Fruit fly (Drosophila melanogaster) whole organism, embryonic: ENCODE data around the gene TotA.

ENCODE experiments used
- Antp ChIP-seq: fragments of 200-800 bp; sonication (Bioruptor generic); optimal IDR thresholded peaks from 3 replicates; lab custom pipeline; 2016; ENCODE audit warnings: missing biosample characterization, missing genetic modification characterization
- CG11247 ChIP-seq: fragments of 200-800 bp; sonication (Bioruptor generic); IDR thresholded peaks from 2 replicates; pipeline ENCODE4 v1.3.6; 2022; ENCODE audit warnings: missing biosample characterization, missing genetic modification characterization
- CG11695 ChIP-seq: fragments of 200-800 bp; sonication (Bioruptor generic); IDR thresholded peaks from 3 replicates; pipeline ENCODE4 v1.3.6; 2022; ENCODE audit warnings: missing biosample characterization, missing genetic modification characterization
- CG13123 ChIP-seq: fragments of 200-800 bp; sonication (Bioruptor generic); optimal IDR thresholded peaks from 2 replicates; lab custom pipeline; 2016; ENCODE audit warnings: missing biosample characterization, missing genetic modification characterization
- CG13296 ChIP-seq: fragments of 200-800 bp; sonication (Bioruptor generic); optimal IDR thresholded peaks from 3 replicates; lab custom pipeline; 2018; ENCODE audit warnings: missing biosample characterization, mild to moderate bottlenecking, missing genetic modification characterization
- CG14710 ChIP-seq: fragments of 200-800 bp; sonication (Bioruptor generic); optimal IDR thresholded peaks from 3 replicates; lab custom pipeline; 2019; ENCODE audit warnings: missing biosample characterization, mild to moderate bottlenecking, missing genetic modification characterization, moderate library complexity
- CG15073 ChIP-seq: fragments of 200-800 bp; sonication (Bioruptor generic); optimal IDR thresholded peaks from 2 replicates; lab custom pipeline; 2016; ENCODE audit warnings: missing biosample characterization, missing genetic modification characterization
- CG1529 ChIP-seq: fragments of 200-800 bp; sonication (Bioruptor generic); optimal IDR thresholded peaks from 3 replicates; lab custom pipeline; 2018; ENCODE audit warnings: missing biosample characterization, missing genetic modification characterization
- CG1602 ChIP-seq: fragments of 200-800 bp; sonication (Bioruptor generic); optimal IDR thresholded peaks from 3 replicates; lab custom pipeline; 2016; ENCODE audit warnings: missing biosample characterization, missing genetic modification characterization
- CG16813 ChIP-seq: fragments of 200-800 bp; sonication (Bioruptor generic); IDR thresholded peaks from 3 replicates; pipeline ENCODE4 v1.3.6; 2022; ENCODE audit warnings: missing biosample characterization, missing genetic modification characterization; ENCODE audit not compliant: partially characterized antibody
- CG16863 ChIP-seq: fragments of 200-800 bp; sonication (Bioruptor generic); optimal IDR thresholded peaks from 3 replicates; lab custom pipeline; 2016; ENCODE audit warnings: missing biosample characterization, missing genetic modification characterization
- CG17802 ChIP-seq: fragments of 200-800 bp; sonication (Bioruptor generic); optimal IDR thresholded peaks from 2 replicates; lab custom pipeline; 2018; ENCODE audit warnings: missing biosample characterization, mild to moderate bottlenecking, missing genetic modification characterization, moderate library complexity
- CG2202 ChIP-seq: fragments of 200-800 bp; sonication (Bioruptor generic); optimal IDR thresholded peaks from 2 replicates; lab custom pipeline; 2018; ENCODE audit warnings: missing biosample characterization, mild to moderate bottlenecking, missing genetic modification characterization
- CG2889 ChIP-seq: fragments of 200-800 bp; sonication (Bioruptor generic); IDR thresholded peaks from 3 replicates; pipeline ENCODE4 v1.3.6; 2022; ENCODE audit warnings: missing biosample characterization, missing genetic modification characterization
- CG31441 ChIP-seq: fragments of 200-800 bp; sonication (Bioruptor generic); IDR thresholded peaks from 2 replicates; pipeline ENCODE4 v1.3.6; 2022; ENCODE audit warnings: missing biosample characterization, missing genetic modification characterization
- CG32772 ChIP-seq: fragments of 200-800 bp; sonication (Bioruptor generic); IDR thresholded peaks from 2 replicates; pipeline ENCODE4 v1.3.6; 2022; ENCODE audit warnings: missing biosample characterization, missing genetic modification characterization
- CG4617 ChIP-seq: fragments of 200-800 bp; sonication (Bioruptor generic); optimal IDR thresholded peaks from 3 replicates; lab custom pipeline; 2016; ENCODE audit warnings: missing biosample characterization, missing genetic modification characterization, borderline replicate concordance
- CG5245 ChIP-seq: fragments of 200-800 bp; sonication (Bioruptor generic); optimal IDR thresholded peaks from 3 replicates; lab custom pipeline; 2016; ENCODE audit warnings: missing biosample characterization, missing genetic modification characterization
- CG6272 ChIP-seq: fragments of 200-800 bp; sonication (Bioruptor generic); IDR thresholded peaks from 2 replicates; pipeline ENCODE4 v1.3.6; 2022; ENCODE audit warnings: missing biosample characterization, missing genetic modification characterization
- CG6813 ChIP-seq: fragments of 200-800 bp; sonication (Bioruptor generic); optimal IDR thresholded peaks from 2 replicates; lab custom pipeline; 2017; ENCODE audit warnings: missing biosample characterization, missing genetic modification characterization, mild to moderate bottlenecking, moderate library complexity, missing genetic modification reagents
- CG7963 ChIP-seq: fragments of 200-800 bp; sonication (Bioruptor generic); IDR thresholded peaks from 3 replicates; pipeline ENCODE4 v1.3.6; 2022; ENCODE audit warnings: missing biosample characterization, missing genetic modification characterization; ENCODE audit not compliant: partially characterized antibody
- CoRest ChIP-seq: fragments of 200-800 bp; sonication (Bioruptor generic); optimal IDR thresholded peaks from 3 replicates; lab custom pipeline; 2018; ENCODE audit warnings: missing biosample characterization, mild to moderate bottlenecking, missing genetic modification characterization, moderate library complexity
- Deaf1 ChIP-seq: fragments of 200-800 bp; optimal IDR thresholded peaks from 3 replicates; lab custom pipeline; 2019; ENCODE audit warnings: missing biosample characterization, mild to moderate bottlenecking, missing genetic modification characterization, moderate library complexity
- E2f2 ChIP-seq: fragments of 200-800 bp; sonication (Bioruptor generic); IDR thresholded peaks from 2 replicates; pipeline ENCODE4 v1.3.6; 2022; ENCODE audit warnings: missing biosample characterization, missing genetic modification characterization
- Eip74EF ChIP-seq, 2 experiments: fragments of 200-800 bp in 1 of 2; fragments of >200 bp in 1 of 2; sonication (Bioruptor generic) in 1 of 2; optimal IDR thresholded peaks; 2 replicates each; lab custom pipeline; 2017 to 2019; ENCODE audit warnings: missing biosample characterization in 2 of 2, missing genetic modification characterization in 2 of 2, mild to moderate bottlenecking in 1 of 2, moderate library complexity in 1 of 2
- GATAe ChIP-seq: fragments of 200-800 bp; sonication (Bioruptor generic); conservative IDR thresholded peaks from 2 replicates; pipeline ENCODE4 v1.3.6; 2022; ENCODE audit warnings: missing biosample characterization, missing genetic modification characterization
- HLH3B ChIP-seq: fragments of 200-800 bp; sonication (Bioruptor generic); IDR thresholded peaks from 2 replicates; pipeline ENCODE4 v1.3.6; 2022; ENCODE audit warnings: missing biosample characterization, missing genetic modification characterization
- HLH54F ChIP-seq: fragments of 200-800 bp; sonication (Bioruptor generic); optimal IDR thresholded peaks from 3 replicates; lab custom pipeline; 2016; ENCODE audit warnings: missing biosample characterization, missing genetic modification characterization
- Lhr ChIP-seq: fragments of 200-800 bp; sonication (Bioruptor generic); optimal IDR thresholded peaks from 3 replicates; lab custom pipeline; 2017; ENCODE audit warnings: mild to moderate bottlenecking, missing biosample characterization, missing genetic modification reagents, missing genetic modification characterization
- MBD-R2 ChIP-seq: fragments of 200-800 bp; sonication (Bioruptor generic); IDR thresholded peaks from 2 replicates; pipeline ENCODE4 v1.3.6; 2022; ENCODE audit warnings: missing biosample characterization, missing genetic modification characterization
- Max ChIP-seq: fragments of 200-800 bp; sonication (Bioruptor generic); optimal IDR thresholded peaks from 2 replicates; lab custom pipeline; 2016; ENCODE audit warnings: missing biosample characterization, mild to moderate bottlenecking, missing genetic modification characterization
- Oaz ChIP-seq: fragments of 200-800 bp; sonication (Bioruptor generic); IDR thresholded peaks from 2 replicates; pipeline ENCODE4 v1.3.6; 2022; ENCODE audit warnings: missing biosample characterization, missing genetic modification characterization
- Trl ChIP-seq, 3 experiments: fragments of >200 bp in 2 of 3; fragments of 200-800 bp in 1 of 3; sonication (Bioruptor generic) in 1 of 3; optimal IDR thresholded peaks; 2 replicates in 1 of 3; 3 replicates in 2 of 3; lab custom pipeline; 2016 to 2017; ENCODE audit warnings: missing biosample characterization in 1 of 3, missing genetic modification characterization in 1 of 3
- abd-A ChIP-seq: fragments of 200-800 bp; sonication (Bioruptor generic); optimal IDR thresholded peaks from 3 replicates; lab custom pipeline; 2019; ENCODE audit warnings: missing biosample characterization, mild to moderate bottlenecking, missing genetic modification characterization, moderate library complexity
- cwo ChIP-seq: fragments of 200-800 bp; sonication (Bioruptor generic); optimal IDR thresholded peaks from 3 replicates; lab custom pipeline; 2017; ENCODE audit warnings: missing biosample characterization, missing genetic modification characterization, mild to moderate bottlenecking, moderate library complexity, missing genetic modification reagents
- dmrt11E ChIP-seq: fragments of 200-800 bp; sonication (Bioruptor generic); optimal IDR thresholded peaks from 3 replicates; lab custom pipeline; 2018; ENCODE audit warnings: missing biosample characterization, mild to moderate bottlenecking, missing genetic modification characterization, moderate library complexity
- eve ChIP-seq, 2 experiments: fragments of >200 bp; optimal IDR thresholded peaks; 2 replicates each; lab custom pipeline; 2017; ENCODE audit warnings: missing biosample characterization in 2 of 2, missing genetic modification characterization in 2 of 2
- hth ChIP-seq: fragments of >200 bp; optimal IDR thresholded peaks from 2 replicates; lab custom pipeline; 2017; ENCODE audit warnings: inconsistent platforms
- kni ChIP-seq: fragments of 200-800 bp; sonication (Bioruptor generic); optimal IDR thresholded peaks from 3 replicates; lab custom pipeline; 2017; ENCODE audit warnings: mild to moderate bottlenecking, missing biosample characterization, missing genetic modification reagents, missing genetic modification characterization
- pan ChIP-seq, 4 experiments: fragments of >200 bp in 3 of 4; fragments of 200-800 bp in 1 of 4; sonication (Bioruptor generic) in 1 of 4; optimal IDR thresholded peaks in 3 of 4; IDR thresholded peaks in 1 of 4; 2 replicates each; pipeline versions ENCODE4 v1.3.6 to Lab custom; 2017 to 2022; ENCODE audit warnings: missing biosample characterization in 2 of 4, missing genetic modification characterization in 2 of 4, mixed read lengths in 1 of 4
- sc ChIP-seq, 3 experiments: fragments of >200 bp in 2 of 3; fragments of 200-800 bp in 1 of 3; sonication (Bioruptor generic) in 1 of 3; optimal IDR thresholded peaks; 2 replicates in 2 of 3; 3 replicates in 1 of 3; lab custom pipeline; 2017; ENCODE audit warnings: mild to moderate bottlenecking in 1 of 3, missing biosample characterization in 1 of 3, missing genetic modification characterization in 1 of 3, missing genetic modification reagents in 1 of 3
- sens ChIP-seq: fragments of 200-800 bp; sonication (Bioruptor generic); peaks from one replicate; lab custom pipeline; 2016; ENCODE audit warnings: missing biosample characterization, missing genetic modification characterization
- sisA ChIP-seq: fragments of 200-800 bp; sonication (Bioruptor generic); IDR thresholded peaks from 2 replicates; pipeline ENCODE4 v1.3.6; 2022; ENCODE audit warnings: missing biosample characterization, missing genetic modification characterization
- tio ChIP-seq: fragments of 200-800 bp; sonication (Bioruptor generic); optimal IDR thresholded peaks from 2 replicates; lab custom pipeline; 2017; ENCODE audit warnings: missing biosample characterization, missing genetic modification characterization, inconsistent platforms
- unc-4 ChIP-seq: fragments of 200-800 bp; sonication (Bioruptor generic); IDR thresholded peaks from 2 replicates; pipeline ENCODE4 v1.3.6; 2022; ENCODE audit warnings: missing biosample characterization, missing genetic modification characterization; ENCODE audit not compliant: partially characterized antibody
- wdn ChIP-seq: fragments of 200-800 bp; sonication (Bioruptor generic); IDR thresholded peaks from 2 replicates; pipeline ENCODE4 v1.3.6; 2022; ENCODE audit warnings: missing biosample characterization, missing genetic modification characterization
- zfh2 ChIP-seq: fragments of 200-800 bp; sonication (Bioruptor generic); optimal IDR thresholded peaks from 2 replicates; lab custom pipeline; 2016; ENCODE audit warnings: missing biosample characterization, missing genetic modification characterization

The TotA gene

dm6 chr3R:20832689-20833524 lies 37.9 kb upstream of the TotA start, which contains the start of gene Synd (continued):
- peak; percentile 41; the same call in 1 of the 2 replicates for TF ChIP-seq CG32772 (GFP tag; lab: Robert Waterston, UW)
- no peak for TF ChIP-seq CG7963 (GFP tag; lab: Robert Waterston, UW)
- peak; percentile 49; the same call in 1 of the 2 replicates for TF ChIP-seq unc-4
- TF ChIP-seq CG16863 (GFP tag; lab: Kevin White, UChicago), result no peak
- TF ChIP-seq Lhr (GFP tag; lab: Kevin White, UChicago), result peak; percentile 10
- TF ChIP-seq CG31441 (GFP tag; lab: Robert Waterston, UW), result no peak
- no peak for TF ChIP-seq Max
- no peak for TF ChIP-seq CG2202 (tag; lab: Kevin White, UChicago)
- TF ChIP-seq CG6813, result peak; percentile 7
- TF ChIP-seq MBD-R2 (GFP tag; lab: Robert Waterston, UW), result peak; percentile 33; the same call in 1 of the 2 replicates
- no peak for TF ChIP-seq CG14710 (tag; lab: Kevin White, UChicago)
- peak; percentile 35 for TF ChIP-seq cwo
- peak; percentile 71 for TF ChIP-seq kni (GFP tag; lab: Kevin White, UChicago)
- TF ChIP-seq tio, result no peak
- TF ChIP-seq CG13296 (GFP tag; lab: Kevin White, UChicago), result peak; percentile 62
- no peak for TF ChIP-seq CG6272
- no peak for TF ChIP-seq Antp (GFP tag; lab: Kevin White, UChicago)
- no peak for TF ChIP-seq Oaz (GFP tag; lab: Robert Waterston, UW)
- 0 out of 3 replicates have a peak, but pooled peaks have one; percentile 31 for TF ChIP-seq CG11695
- peak; percentile 68 for TF ChIP-seq Deaf1 (tag; lab: Kevin White, UChicago)
- no peak for TF ChIP-seq sisA
- TF ChIP-seq sens, result peak; percentile 69
- no peak for TF ChIP-seq CG13123
- TF ChIP-seq sc (optimal IDR thresholded peaks at IDR 0.05; lab: Kevin White, UChicago), result no peak
- no peak for TF ChIP-seq sc (GFP tag; optimal IDR thresholded peaks at IDR 0.05; lab: Kevin White, UChicago)
- peak; percentile 10 for TF ChIP-seq zfh2 (GFP tag; lab: Kevin White, UChicago)
- TF ChIP-seq wdn, result no peak
- TF ChIP-seq Trl (optimal IDR thresholded peaks at IDR 0.05; lab: Kevin White, UChicago), result peak in 1 of 2 experiments; percentile 6
- TF ChIP-seq Trl (GFP tag; optimal IDR thresholded peaks at IDR 0.05; lab: Kevin White, UChicago), result no peak
- TF ChIP-seq CG16813 (GFP tag; lab: Robert Waterston, UW), result no peak
- no peak for TF ChIP-seq CG11247 (GFP tag; lab: Robert Waterston, UW)
- no peak for TF ChIP-seq CG2889 (GFP tag; lab: Robert Waterston, UW)
- TF ChIP-seq CG5245, result no peak
- TF ChIP-seq dmrt11E (tag; lab: Kevin White, UChicago), result no peak
- TF ChIP-seq CG1529 (GFP tag; lab: Kevin White, UChicago), result no peak
- TF ChIP-seq CG17802 (tag; lab: Kevin White, UChicago), result no peak
- TF ChIP-seq GATAe (GFP tag; lab: Robert Waterston, UW), result 0 out of 2 replicates have a peak, but pooled peaks have one; percentile 12
- 0 out of 2 replicates have a peak, but pooled peaks have one; percentile 9 for TF ChIP-seq E2f2 (GFP tag; lab: Robert Waterston, UW)
- no peak for TF ChIP-seq CG15073 (GFP tag; lab: Kevin White, UChicago)
- peak; percentile 35 for TF ChIP-seq CG4617 (GFP tag; lab: Kevin White, UChicago)
- TF ChIP-seq CoRest (tag; lab: Kevin White, UChicago), result no peak
- no peak for TF ChIP-seq pan (optimal IDR thresholded peaks at IDR 0.05; lab: Kevin White, UChicago)
- no peak for TF ChIP-seq pan (GFP tag; optimal IDR thresholded peaks at IDR 0.05 in 1 of 2, IDR thresholded peaks at IDR 0.05 in 1 of 2)
- no peak for TF ChIP-seq CG1602 (GFP tag; lab: Kevin White, UChicago)
- no peak for TF ChIP-seq hth
- TF ChIP-seq eve (GFP tag; optimal IDR thresholded peaks at IDR 0.05; lab: Kevin White, UChicago), result no peak
- peak; percentile 29 for TF ChIP-seq abd-A (tag; lab: Kevin White, UChicago)
- no peak for TF ChIP-seq HLH3B (GFP tag; lab: Robert Waterston, UW)
- peak in 1 of 2 experiments; percentile 31 for TF ChIP-seq Eip74EF (GFP tag; optimal IDR thresholded peaks at IDR 0.05; lab: Kevin White, UChicago)
- peak; percentile 35 for TF ChIP-seq HLH54F (GFP tag; lab: Kevin White, UChicago)
